Fruit fly (Drosophila melanogaster) whole organism, adult: Measurements from ENCODE around the gene Amnionless.
A peak's percentile ranks its signal among the peaks of the same experiment; 100 is the strongest.

Experiments
- CG11617 ChIP-seq: fragments of 200-800 bp; sonication (Bioruptor generic); optimal IDR thresholded peaks from 2 replicates; lab custom pipeline; 2017; ENCODE audit warnings: mild to moderate bottlenecking, missing biosample characterization, missing genetic modification reagents, missing genetic modification characterization
- CG12768 ChIP-seq: fragments of 200-800 bp; sonication (Bioruptor generic); optimal IDR thresholded peaks from 2 replicates; lab custom pipeline; 2017; ENCODE audit warnings: missing biosample characterization, missing genetic modification characterization, mild to moderate bottlenecking, moderate library complexity, missing genetic modification reagents
- CG14711 ChIP-seq: fragments of 200-800 bp; sonication (Bioruptor generic); optimal IDR thresholded peaks from 2 replicates; lab custom pipeline; 2018; ENCODE audit warnings: missing biosample characterization, mild to moderate bottlenecking, missing genetic modification characterization, moderate library complexity
- CG1620 ChIP-seq: fragments of 200-800 bp; sonication (Bioruptor generic); optimal IDR thresholded peaks from 2 replicates; lab custom pipeline; 2016; ENCODE audit warnings: missing biosample characterization, missing genetic modification characterization
- CG33017 ChIP-seq: fragments of 200-800 bp; sonication (Bioruptor generic); optimal IDR thresholded peaks from 2 replicates; lab custom pipeline; 2018; ENCODE audit warnings: missing biosample characterization, mild to moderate bottlenecking, missing genetic modification characterization, moderate library complexity
- CG7045 ChIP-seq: fragments of 200-800 bp; sonication (Bioruptor generic); optimal IDR thresholded peaks from 2 replicates; lab custom pipeline; 2017; ENCODE audit warnings: missing biosample characterization, mild to moderate bottlenecking, missing genetic modification characterization
- CG7101 ChIP-seq: fragments of 200-800 bp; sonication (Bioruptor generic); optimal IDR thresholded peaks from 2 replicates; lab custom pipeline; 2018; ENCODE audit warnings: missing biosample characterization, mild to moderate bottlenecking, missing genetic modification characterization, moderate library complexity
- Crg-1 ChIP-seq: fragments of 200-800 bp; sonication (Bioruptor generic); optimal IDR thresholded peaks from 2 replicates; lab custom pipeline; 2016; ENCODE audit warnings: missing biosample characterization, missing genetic modification characterization
- Hr96 ChIP-seq: fragments of 200-800 bp; sonication (Bioruptor generic); optimal IDR thresholded peaks from 2 replicates; lab custom pipeline; 2016; ENCODE audit warnings: missing biosample characterization, missing genetic modification characterization
- Mnt ChIP-seq: fragments of 200-800 bp; sonication (Bioruptor generic); optimal IDR thresholded peaks from 2 replicates; lab custom pipeline; 2016; ENCODE audit warnings: missing biosample characterization, mild to moderate bottlenecking, missing genetic modification characterization
- bab1 ChIP-seq: fragments of 200-800 bp; sonication (Bioruptor generic); optimal IDR thresholded peaks from 3 replicates; lab custom pipeline; 2019; ENCODE audit warnings: missing biosample characterization, mild to moderate bottlenecking, missing genetic modification characterization, moderate library complexity
- cic ChIP-seq: fragments of 200-800 bp; sonication (Bioruptor generic); optimal IDR thresholded peaks from 2 replicates; lab custom pipeline; 2017; ENCODE audit warnings: missing biosample characterization, mild to moderate bottlenecking, missing genetic modification characterization, moderate library complexity
- cnc ChIP-seq, 2 experiments: fragments of >200 bp; optimal IDR thresholded peaks; 2 replicates each; lab custom pipeline; 2017
- kay ChIP-seq: fragments of 200-800 bp; sonication (Bioruptor generic); peaks from one replicate; lab custom pipeline; 2016; ENCODE audit warnings: missing biosample characterization, missing genetic modification characterization, borderline replicate concordance
- ovo ChIP-seq: fragments of 200-800 bp; sonication (Bioruptor generic); optimal IDR thresholded peaks from 2 replicates; lab custom pipeline; 2016; ENCODE audit warnings: missing biosample characterization, missing genetic modification characterization
- pad ChIP-seq: fragments of 200-800 bp; sonication (Bioruptor generic); optimal IDR thresholded peaks from 3 replicates; lab custom pipeline; 2017; ENCODE audit warnings: missing biosample characterization, missing genetic modification characterization, mild to moderate bottlenecking, moderate library complexity, missing genetic modification reagents
- tj ChIP-seq: fragments of 200-800 bp; sonication (Bioruptor generic); optimal IDR thresholded peaks from 3 replicates; lab custom pipeline; 2017; ENCODE audit warnings: missing biosample characterization, mild to moderate bottlenecking, missing genetic modification characterization, moderate library complexity

The Amnionless gene

dm6 chr2L:289044-289443 is at the start of gene Amnionless:
Gene Amnionless, minus strand, starts transcription at chr2L:289144.
- TF ChIP-seq CG11617 (GFP tag; lab: Kevin White, UChicago): no peak
- TF ChIP-seq kay (GFP tag; lab: Kevin White, UChicago): no peak
- TF ChIP-seq CG7045 (GFP tag; lab: Kevin White, UChicago): no peak
- TF ChIP-seq Crg-1 (GFP tag; lab: Kevin White, UChicago): no peak
- no peak for TF ChIP-seq CG12768 (GFP tag; lab: Kevin White, UChicago)
- TF ChIP-seq cnc (optimal IDR thresholded peaks at IDR 0.05; lab: Kevin White, UChicago): no peak
- no peak for TF ChIP-seq tj (GFP tag; lab: Kevin White, UChicago)
- TF ChIP-seq bab1 (GFP tag; lab: Kevin White, UChicago): no peak
- TF ChIP-seq pad (GFP tag; lab: Kevin White, UChicago): no peak

- TF ChIP-seq tj (GFP tag; lab: Kevin White, UChicago): no peak
- TF ChIP-seq bab1 (GFP tag; lab: Kevin White, UChicago): no peak
- no peak for TF ChIP-seq CG1620 (GFP tag; lab: Kevin White, UChicago)
- TF ChIP-seq Crg-1 (GFP tag; lab: Kevin White, UChicago): no peak
- no peak for TF ChIP-seq Mnt (GFP tag; lab: Kevin White, UChicago)
Measured at dm6 chr2L:332235-332634, 43.3 kb upstream of the Amnionless start, which contains the start of gene CG31921. Gene CG31921, minus strand, starts transcription at chr2L:332335.

dm6 chr2L:329661-330060 is 40.7 kb upstream of the Amnionless start, which contains the start of gene CG43755:
Gene CG43755, minus strand, starts transcription at chr2L:329761.
- TF ChIP-seq CG1620 (GFP tag; lab: Kevin White, UChicago): no peak

- peak; percentile 25 for TF ChIP-seq ovo
- TF ChIP-seq CG33017: no peak
- TF ChIP-seq Hr96 (GFP tag; lab: Kevin White, UChicago): no peak
- peak; percentile 5 for TF ChIP-seq CG7101 (tag; lab: Kevin White, UChicago)
- peak; percentile 84 for TF ChIP-seq cic (GFP tag; lab: Kevin White, UChicago)
Measured at dm6 chr2L:322915-323314, 34.0 kb upstream of the Amnionless start.

- TF ChIP-seq CG7101 (tag; lab: Kevin White, UChicago): no peak
Measured at dm6 chr2L:321793-322192, 32.8 kb upstream of the Amnionless start, which contains the start of gene CG33127. Gene CG33127, plus strand, starts transcription at chr2L:322101.

- TF ChIP-seq CG33017 (no peak), CG14711 (tag; lab: Kevin White, UChicago) (no peak), cnc (optimal IDR thresholded peaks at IDR 0.05; lab: Kevin White, UChicago) (no peak), CG11617 (GFP tag; lab: Kevin White, UChicago) (no peak), kay (GFP tag; lab: Kevin White, UChicago) (no peak), Crg-1 (GFP tag; lab: Kevin White, UChicago) (no peak)
Measured at dm6 chr2L:321148-321547, 32.2 kb upstream of the Amnionless start, which contains the start of gene CG11911. Gene CG11911, minus strand, starts transcription at chr2L:321248.

dm6 chr2L:319745-320144 is 30.8 kb upstream of the Amnionless start:
- TF ChIP-seq tj (GFP tag; lab: Kevin White, UChicago) (no peak), cic (GFP tag; lab: Kevin White, UChicago) (peak; percentile 8), kay (GFP tag; lab: Kevin White, UChicago) (peak; percentile 35)

- TF ChIP-seq CG12768 (GFP tag; lab: Kevin White, UChicago): no peak
- TF ChIP-seq cnc (optimal IDR thresholded peaks at IDR 0.05; lab: Kevin White, UChicago): no peak
- TF ChIP-seq pad (GFP tag; lab: Kevin White, UChicago): no peak
- TF ChIP-seq Hr96 (GFP tag; lab: Kevin White, UChicago): no peak
- TF ChIP-seq Crg-1 (GFP tag; lab: Kevin White, UChicago): no peak
Measured at dm6 chr2L:319159-319558, 30.2 kb upstream of the Amnionless start, which contains the start of gene CG11912. Gene CG11912, minus strand, starts transcription at chr2L:319259.

- TF ChIP-seq tj (GFP tag; lab: Kevin White, UChicago) (peak; percentile 20), CG7101 (tag; lab: Kevin White, UChicago) (no peak), cic (GFP tag; lab: Kevin White, UChicago) (peak; percentile 50), pad (GFP tag; lab: Kevin White, UChicago) (peak; percentile 17), CG12768 (GFP tag; lab: Kevin White, UChicago) (peak; percentile 70), Mnt (GFP tag; lab: Kevin White, UChicago) (no peak), kay (GFP tag; lab: Kevin White, UChicago) (peak; percentile 47), cnc (optimal IDR thresholded peaks at IDR 0.05; lab: Kevin White, UChicago) (no peak), ovo (peak; percentile 26), Hr96 (GFP tag; lab: Kevin White, UChicago) (no peak)
Measured at dm6 chr2L:309812-310431, 21.0 kb upstream of the Amnionless start.
